Worm (Caenorhabditis elegans) whole organism, L4 larva: ENCODE data around the gene F16G10.2.
A peak's percentile ranks its signal among the peaks of the same experiment; 100 is the strongest.

Source experiments
- F10B5.3 ChIP-seq: sonication (generic microtip); optimal IDR thresholded peaks from 2 replicates; lab custom pipeline; 2016; ENCODE audit warnings: mild to moderate bottlenecking, missing genetic modification characterization, missing compliant biosample characterization
- F37D6.2 ChIP-seq: sonication (generic microtip); optimal IDR thresholded peaks from 2 replicates; lab custom pipeline; 2016; ENCODE audit warnings: mild to moderate bottlenecking, missing genetic modification characterization, missing compliant biosample characterization
- F44E2.7 ChIP-seq: fragments of 200-800 bp; sonication (Bioruptor generic); IDR thresholded peaks from 2 replicates; pipeline ENCODE4 v2.1.2; 2022; ENCODE audit warnings: missing genetic modification characterization, missing compliant biosample characterization
- R02D3.7 ChIP-seq: fragments of 150-350 bp; sonication (generic microtip); optimal IDR thresholded peaks from 3 replicates; lab custom pipeline; 2014; ENCODE audit warnings: missing biosample characterization, missing genetic modification characterization
- arid-1 ChIP-seq: fragments of 200-800 bp; sonication (Bioruptor generic); conservative IDR thresholded peaks from 2 replicates; pipeline ENCODE4 v1.3.6; 2022; ENCODE audit warnings: missing genetic modification reagents, missing genetic modification characterization, missing compliant biosample characterization
- ceh-62 ChIP-seq: sonication (generic microtip); optimal IDR thresholded peaks from 2 replicates; lab custom pipeline; 2017; ENCODE audit warnings: missing biosample characterization, missing genetic modification characterization
- cey-2 ChIP-seq: sonication (generic microtip); optimal IDR thresholded peaks from 3 replicates; lab custom pipeline; 2017; ENCODE audit warnings: missing genetic modification characterization, mild to moderate bottlenecking, missing compliant biosample characterization, antibody characterized with exemption, borderline replicate concordance; ENCODE audit not compliant: insufficient read depth
- daf-16 ChIP-seq, 3 experiments: sonication (generic microtip); optimal IDR thresholded peaks; 2 replicates each; lab custom pipeline; 2016 to 2017; ENCODE audit warnings: missing genetic modification characterization in 3 of 3, missing genetic modification reagents in 3 of 3, mild to moderate bottlenecking in 2 of 3, missing compliant biosample characterization in 2 of 3, missing biosample characterization in 1 of 3, moderate library complexity in 1 of 3
- daf-8 ChIP-seq: fragments of 200-800 bp; sonication (Bioruptor generic); IDR thresholded peaks from 2 replicates; pipeline ENCODE4 v1.3.6; 2022; ENCODE audit warnings: missing genetic modification characterization, missing compliant biosample characterization
- dmd-6 ChIP-seq: fragments of 200-800 bp; sonication (Bioruptor generic); IDR thresholded peaks from 2 replicates; pipeline ENCODE4 v1.3.6; 2022; ENCODE audit warnings: missing genetic modification reagents, missing genetic modification characterization, missing compliant biosample characterization
- dmd-8 ChIP-seq: fragments of 200-800 bp; sonication (Bioruptor generic); IDR thresholded peaks from 2 replicates; pipeline ENCODE4 v1.3.6; 2022; ENCODE audit warnings: missing genetic modification characterization, missing compliant biosample characterization
- dve-1 ChIP-seq: sonication (generic microtip); optimal IDR thresholded peaks from 2 replicates; lab custom pipeline; 2017; ENCODE audit warnings: antibody characterized with exemption, mild to moderate bottlenecking, missing genetic modification characterization, missing compliant biosample characterization; ENCODE audit not compliant: insufficient read depth
- egl-27 ChIP-seq: sonication (generic microtip); optimal IDR thresholded peaks from 3 replicates; lab custom pipeline; 2017; ENCODE audit warnings: missing biosample characterization, missing genetic modification reagents, missing genetic modification characterization
- egl-43 ChIP-seq: fragments of 200-800 bp; sonication (Bioruptor generic); IDR thresholded peaks from 2 replicates; pipeline ENCODE4 v1.3.6; 2022; ENCODE audit warnings: missing genetic modification reagents, missing genetic modification characterization, missing compliant biosample characterization
- fkh-10 ChIP-seq: fragments of 150-350 bp; optimal IDR thresholded peaks from 2 replicates; lab custom pipeline; 2014; ENCODE audit warnings: missing biosample characterization, missing genetic modification reagents, missing genetic modification characterization
- hif-1 ChIP-seq, 2 experiments: sonication (generic microtip); optimal IDR thresholded peaks; 2 replicates each; lab custom pipeline; 2016 to 2017; ENCODE audit warnings: missing compliant biosample characterization in 2 of 2, missing genetic modification characterization in 2 of 2, missing genetic modification reagents in 2 of 2, missing genotype in 2 of 2, mild to moderate bottlenecking in 1 of 2
- hlh-11 ChIP-seq: fragments of 200-800 bp; sonication (Bioruptor generic); optimal IDR thresholded peaks from 2 replicates; lab custom pipeline; 2018; ENCODE audit warnings: mild to moderate bottlenecking, missing genetic modification characterization, missing compliant biosample characterization
- hlh-30 ChIP-seq: sonication (generic microtip); optimal IDR thresholded peaks from 2 replicates; lab custom pipeline; 2017; ENCODE audit warnings: antibody characterized with exemption, mild to moderate bottlenecking, missing genetic modification characterization, missing compliant biosample characterization; ENCODE audit not compliant: insufficient read depth
- lim-7 ChIP-seq: fragments of 200-800 bp; sonication (Bioruptor generic); IDR thresholded peaks from 2 replicates; pipeline ENCODE4 v1.3.6; 2022; ENCODE audit warnings: missing genetic modification characterization, missing compliant biosample characterization
- lsy-2 ChIP-seq, 2 experiments: fragments of 150-350 bp in 1 of 2; sonication (generic microtip) in 1 of 2; optimal IDR thresholded peaks; 2 replicates each; lab custom pipeline; 2014 to 2017; ENCODE audit warnings: missing biosample characterization in 2 of 2, missing genetic modification characterization in 2 of 2
- mdl-1 ChIP-seq, 2 experiments: fragments of 150-350 bp in 1 of 2; sonication (generic microtip) in 1 of 2; optimal IDR thresholded peaks; 2 replicates each; lab custom pipeline; 2014 to 2017; ENCODE audit warnings: missing biosample characterization in 2 of 2, missing genetic modification characterization in 2 of 2
- mep-1 ChIP-seq: fragments of 150-350 bp; sonication (generic microtip); optimal IDR thresholded peaks from 3 replicates; lab custom pipeline; 2014; ENCODE audit warnings: missing biosample characterization, missing genetic modification characterization
- mxl-2 ChIP-seq: fragments of 200-800 bp; sonication (Bioruptor generic); conservative IDR thresholded peaks from 2 replicates; pipeline ENCODE4 v1.3.6; 2022; ENCODE audit warnings: missing genetic modification reagents, missing genetic modification characterization, missing compliant biosample characterization
- nhr-102 ChIP-seq: sonication (generic microtip); optimal IDR thresholded peaks from 2 replicates; lab custom pipeline; 2016; ENCODE audit warnings: mild to moderate bottlenecking, missing genetic modification characterization, moderate library complexity, missing compliant biosample characterization
- nhr-111 ChIP-seq: fragments of 200-800 bp; sonication (Bioruptor generic); optimal IDR thresholded peaks from 2 replicates; lab custom pipeline; 2018; ENCODE audit warnings: mild to moderate bottlenecking, missing genetic modification characterization, missing compliant biosample characterization
- nhr-237 ChIP-seq: sonication (generic microtip); optimal IDR thresholded peaks from 2 replicates; lab custom pipeline; 2017; ENCODE audit warnings: missing biosample characterization, missing genetic modification characterization
- nhr-25 ChIP-seq: sonication (generic microtip); optimal IDR thresholded peaks from 2 replicates; lab custom pipeline; 2017; ENCODE audit warnings: missing genetic modification characterization, mild to moderate bottlenecking, missing compliant biosample characterization, antibody characterized with exemption, moderate library complexity, borderline replicate concordance; ENCODE audit not compliant: insufficient read depth
- nhr-28 ChIP-seq: fragments of 150-350 bp; optimal IDR thresholded peaks from 2 replicates; lab custom pipeline; 2014; ENCODE audit warnings: missing biosample characterization, missing genetic modification characterization
- pha-4 ChIP-seq, 2 experiments: fragments of 150-350 bp in 1 of 2; fragments of 200-800 bp in 1 of 2; sonication (Bioruptor generic) in 1 of 2; IDR thresholded peaks in 1 of 2; optimal IDR thresholded peaks in 1 of 2; 2 replicates each; pipeline versions ENCODE4 v1.3.6 to Lab custom; 2014 to 2022; ENCODE audit warnings: missing genetic modification characterization in 2 of 2, missing genetic modification reagents in 2 of 2, missing biosample characterization in 1 of 2, missing compliant biosample characterization in 1 of 2
- pqm-1 ChIP-seq: sonication (generic microtip); optimal IDR thresholded peaks from 2 replicates; lab custom pipeline; 2017; ENCODE audit warnings: missing biosample characterization, missing genetic modification characterization
- sdz-12 ChIP-seq: fragments of 200-800 bp; sonication (Bioruptor generic); optimal IDR thresholded peaks from 2 replicates; lab custom pipeline; 2018; ENCODE audit warnings: mild to moderate bottlenecking, missing genetic modification characterization, missing compliant biosample characterization
- snpc-4 ChIP-seq: fragments of 150-350 bp; optimal IDR thresholded peaks from 2 replicates; lab custom pipeline; 2014; ENCODE audit warnings: missing biosample characterization, missing genetic modification characterization
- spr-3 ChIP-seq: fragments of 200-800 bp; sonication (Bioruptor generic); optimal IDR thresholded peaks from 2 replicates; lab custom pipeline; 2018; ENCODE audit warnings: mild to moderate bottlenecking, missing genetic modification characterization, missing compliant biosample characterization
- unc-130 ChIP-seq: sonication (generic microtip); optimal IDR thresholded peaks from 2 replicates; lab custom pipeline; 2016; ENCODE audit warnings: missing genetic modification reagents, missing genetic modification characterization, missing compliant biosample characterization
- unc-39 ChIP-seq: sonication (generic microtip); optimal IDR thresholded peaks from 2 replicates; lab custom pipeline; 2017; ENCODE audit warnings: missing biosample characterization, missing genetic modification characterization
- vab-7 ChIP-seq: fragments of 200-800 bp; sonication (Bioruptor generic); IDR thresholded peaks from 2 replicates; pipeline ENCODE4 v1.3.6; 2022; ENCODE audit warnings: missing genetic modification reagents, missing genetic modification characterization, missing compliant biosample characterization
- zfp-3 ChIP-seq: fragments of 200-800 bp; sonication (Bioruptor generic); conservative IDR thresholded peaks from 2 replicates; pipeline ENCODE4 v1.3.6; 2022; ENCODE audit warnings: missing genetic modification reagents, missing genetic modification characterization, missing compliant biosample characterization
- zip-2 ChIP-seq: fragments of 150-350 bp; optimal IDR thresholded peaks from 2 replicates; lab custom pipeline; 2014; ENCODE audit warnings: missing biosample characterization, missing genetic modification characterization
- ztf-11 ChIP-seq: fragments of 150-350 bp; optimal IDR thresholded peaks from 2 replicates; lab custom pipeline; 2014; ENCODE audit warnings: missing biosample characterization, missing genetic modification characterization
- ztf-7 ChIP-seq: fragments of 150-350 bp; optimal IDR thresholded peaks from 2 replicates; lab custom pipeline; 2014; ENCODE audit warnings: missing biosample characterization, missing genetic modification characterization

F16G10.2 gene

DNA sequence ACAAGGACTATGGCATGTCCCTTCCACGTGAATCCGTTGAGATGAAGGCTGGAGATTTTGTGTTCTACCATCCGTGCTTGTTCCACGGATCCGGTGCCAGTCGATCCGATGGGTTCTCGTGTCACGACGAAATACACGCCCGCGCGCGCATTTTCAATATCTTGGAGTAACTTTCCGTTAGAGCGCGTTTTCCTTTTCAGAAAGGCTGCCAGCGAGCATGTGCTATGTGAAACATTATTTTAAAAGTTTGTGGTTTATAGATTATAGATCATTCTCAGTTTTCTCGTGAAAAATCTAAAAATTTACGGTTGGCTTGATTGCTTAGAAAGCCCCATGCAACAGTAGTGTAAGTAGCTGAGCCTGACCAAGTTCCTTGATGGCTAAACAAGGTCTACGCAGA, 43.8 kb downstream of the F16G10.2 start, which contains the start of gene fbxc-20 (continued):
- TF ChIP-seq fkh-10 (GFP tag; lab: Kevin White, UChicago) (no peak), F10B5.3 (tag; lab: Kevin White, UChicago) (no peak), R02D3.7 (tag; lab: Kevin White, UChicago) (no peak)
- TF ChIP-seq, all 104 proteins: peak for 0

DNA sequence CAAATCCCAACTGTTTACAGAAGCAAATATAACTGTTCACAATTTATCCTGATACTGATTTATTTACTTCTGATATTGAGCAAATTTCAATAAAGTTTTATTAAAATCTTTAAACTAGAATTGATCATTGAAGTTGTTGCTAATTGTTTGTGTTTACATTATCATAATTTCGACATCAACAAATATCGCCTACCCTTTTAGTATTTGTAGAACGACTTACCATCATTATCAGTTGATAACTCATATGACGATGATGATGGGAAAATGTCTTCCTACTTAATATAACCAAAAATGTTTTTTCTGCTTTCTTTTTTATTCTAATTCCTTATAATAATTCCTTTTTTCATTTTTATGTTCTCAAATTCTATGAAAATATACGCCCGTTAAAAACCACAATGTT, 45.6 kb downstream of the F16G10.2 start:
- TF ChIP-seq daf-16 (GFP tag; optimal IDR thresholded peaks at IDR 0.05; lab: Kevin White, UChicago) (no peak), daf-16 (tag; optimal IDR thresholded peaks at IDR 0.05; lab: Kevin White, UChicago) (peak; percentile 99), hlh-30 (tag; lab: Kevin White, UChicago) (peak; percentile 7), ztf-7 (tag; lab: Kevin White, UChicago) (peak; percentile 96), dve-1 (tag; lab: Kevin White, UChicago) (peak; percentile 22), mep-1 (tag; lab: Kevin White, UChicago) (peak; percentile 53), zfp-3 (GFP tag; lab: Robert Waterston, UW) (no peak), ztf-11 (tag; lab: Kevin White, UChicago) (no peak), spr-3 (no peak), nhr-111 (GFP tag; lab: Kevin White, UChicago) (no peak), lsy-2 (tag; optimal IDR thresholded peaks at IDR 0.05; lab: Kevin White, UChicago) (peak in 1 of 2 experiments; percentile 44), F44E2.7 (GFP tag; lab: Robert Waterston, UW) (no peak)

DNA sequence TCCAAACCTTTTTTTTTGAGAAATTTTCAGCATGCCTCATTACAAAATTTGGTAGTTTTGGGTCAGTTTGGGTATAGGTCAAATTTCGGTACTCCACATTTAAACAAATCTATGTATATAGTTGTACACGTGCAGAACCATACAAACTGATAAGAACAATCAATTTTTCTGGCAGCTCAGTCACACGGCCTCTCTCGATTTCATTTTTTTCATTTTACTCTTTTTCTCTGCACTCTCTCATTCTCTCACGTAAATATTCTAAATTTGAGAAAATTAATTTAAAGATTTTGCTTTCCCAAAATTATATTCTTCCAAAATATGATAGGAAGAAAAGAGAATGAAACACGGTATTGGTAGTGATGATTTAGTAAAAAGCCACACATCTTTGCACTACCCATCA, 46.1 kb downstream of the F16G10.2 start:
- TF ChIP-seq egl-43 (no peak), ceh-62 (no peak), F37D6.2 (tag; lab: Kevin White, UChicago) (no peak), hlh-30 (tag; lab: Kevin White, UChicago) (peak; percentile 42), ztf-11 (tag; lab: Kevin White, UChicago) (no peak), spr-3 (no peak), nhr-237 (tag; lab: Kevin White, UChicago) (no peak), pqm-1 (peak; percentile 36), vab-7 (GFP tag; lab: Robert Waterston, UW) (no peak), zip-2 (tag; lab: Kevin White, UChicago) (no peak), mxl-2 (GFP tag; lab: Robert Waterston, UW) (no peak), sdz-12 (no peak), daf-16 (GFP tag; optimal IDR thresholded peaks at IDR 0.05; lab: Kevin White, UChicago) (no peak), daf-16 (tag; optimal IDR thresholded peaks at IDR 0.05; lab: Kevin White, UChicago) (peak; percentile 63), arid-1 (GFP tag; lab: Robert Waterston, UW) (no peak), snpc-4 (no peak), pha-4 (GFP tag; IDR thresholded peaks at IDR 0.05; lab: Robert Waterston, UW) (peak; percentile 39; the same call in 1 of the 2 replicates), pha-4 (tag; optimal IDR thresholded peaks at IDR 0.05; lab: Kevin White, UChicago) (no peak), zfp-3 (GFP tag; lab: Robert Waterston, UW) (no peak), daf-8 (GFP tag; lab: Robert Waterston, UW) (no peak), hif-1 (tag; optimal IDR thresholded peaks at IDR 0.05; lab: Kevin White, UChicago) (peak in 1 of 2 experiments; percentile 35), nhr-25 (tag; lab: Kevin White, UChicago) (no peak), hlh-11 (peak; percentile 47), dmd-6 (GFP tag; lab: Robert Waterston, UW) (peak; percentile 53), unc-130 (GFP tag; lab: Kevin White, UChicago) (no peak), egl-27 (no peak), dmd-8 (GFP tag; lab: Robert Waterston, UW) (no peak), dve-1 (tag; lab: Kevin White, UChicago) (peak; percentile 28), unc-39 (tag; lab: Kevin White, UChicago) (no peak), nhr-102 (tag; lab: Kevin White, UChicago) (no peak), lim-7 (GFP tag; lab: Robert Waterston, UW) (no peak), mdl-1 (tag; optimal IDR thresholded peaks at IDR 0.05; lab: Kevin White, UChicago) (peak in 1 of 2 experiments; percentile 26), nhr-28 (tag; lab: Kevin White, UChicago) (peak; percentile 35), cey-2 (no peak)
